Fruit fly (Drosophila melanogaster) S2 (cell line): Measurements from ENCODE around the gene Kif3C.

ENCODE experiments used
- CG8478 ChIP-seq: fragments of >200 bp; optimal IDR thresholded peaks from 2 replicates; lab custom pipeline; 2018
- CTCF ChIP-seq, 2 experiments: fragments of >200 bp; optimal IDR thresholded peaks; 2 replicates each; lab custom pipeline; 2018

DNA sequence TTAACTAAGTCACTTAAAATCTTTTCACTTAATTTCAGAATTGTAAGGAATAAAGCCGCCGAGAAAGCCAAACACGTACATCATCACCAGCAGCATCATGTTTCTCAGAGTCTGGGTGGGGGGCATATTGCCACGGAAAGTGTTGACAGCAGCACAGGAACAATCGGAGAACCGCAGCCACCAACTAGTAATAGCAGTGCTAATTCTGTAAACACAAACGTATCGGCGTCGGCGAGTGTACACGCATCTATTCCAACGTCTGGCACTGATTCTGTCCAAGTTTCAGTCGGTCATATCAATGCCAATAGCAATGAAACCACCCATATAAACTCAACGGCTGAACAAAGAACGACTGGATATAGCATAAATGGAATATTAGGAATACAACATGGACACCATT, 41.2 kb upstream of the Kif3C start:
- TF ChIP-seq CTCF (optimal IDR thresholded peaks at IDR 0.05; lab: Kevin White, UChicago): no peak
- no peak for TF ChIP-seq CG8478 (lab: Kevin White, UChicago)
